Worm (Caenorhabditis elegans): ENCODE results near the gene mex-6.

DNA sequence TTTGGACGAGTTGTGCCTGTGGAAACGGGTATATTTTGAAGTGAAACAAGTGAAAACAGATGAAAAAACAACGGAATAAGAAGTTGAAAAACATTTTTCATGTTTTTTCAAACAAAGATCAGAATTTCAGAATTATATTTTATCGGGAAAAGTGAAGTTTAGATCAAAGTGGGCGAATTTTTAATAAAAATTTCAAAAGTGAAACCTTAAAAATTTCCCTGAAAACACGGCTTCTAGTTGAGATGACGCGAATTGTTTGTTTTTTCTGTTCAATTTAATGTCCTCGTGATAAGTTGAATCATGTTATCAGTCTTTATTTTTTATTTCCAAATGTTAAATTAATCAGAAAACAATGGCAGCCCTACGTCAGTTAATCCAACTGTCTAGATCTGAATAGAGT, 16.8 kb upstream of the mex-6 start, which contains the start of gene gcy-3:
- TF ChIP-seq fos-1 (tag; optimal IDR thresholded peaks at IDR 0.05), result no peak
- no peak for TF ChIP-seq jun-1 (tag; optimal IDR thresholded peaks at IDR 0.05)
- no peak for TF ChIP-seq elt-2 (tag; optimal IDR thresholded peaks at IDR 0.05)
- TF ChIP-seq ZK546.5 (tag; optimal IDR thresholded peaks at IDR 0.05), result no peak
- TF ChIP-seq ama-1 (optimal IDR thresholded peaks at IDR 0.05), result no peak
- TF ChIP-seq lin-15B (tag; optimal IDR thresholded peaks at IDR 0.05), result no peak
- no peak for TF ChIP-seq nhr-11 (tag; optimal IDR thresholded peaks at IDR 0.05)
